Worm (Caenorhabditis elegans): ENCODE measurements around the gene Y49F6B.12.
"Not testable (repeated sequence)": the region's sequence is repeated elsewhere in the genome, so short reads cannot be mapped to it uniquely, and the experiment has no call there.

Gene Y49F6B.12

DNA sequence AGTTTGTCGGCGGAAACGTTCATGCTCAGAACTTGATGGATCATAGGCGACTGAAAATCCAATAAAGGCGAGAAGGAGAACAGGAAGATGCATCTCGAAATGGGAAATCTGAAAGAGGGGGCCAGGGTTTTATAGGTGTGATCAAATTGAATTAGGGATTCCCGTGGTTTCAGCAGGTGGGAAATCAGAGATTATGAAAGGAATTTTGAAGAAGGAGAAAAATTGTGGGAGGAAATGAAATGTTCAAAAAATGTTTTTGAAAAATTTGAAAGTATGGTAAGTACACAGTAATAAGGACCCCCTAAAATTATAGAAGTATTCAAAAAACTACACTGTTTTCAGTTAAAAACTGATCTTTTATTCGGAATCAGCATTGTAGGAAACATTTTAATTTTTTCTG, 1.7 kb downstream of the Y49F6B.12 start, which contains the start of gene Y49F6B.20:
Gene Y49F6B.20, minus strand, starts transcription at position 101 of the 400 bp plus-strand sequence.
- TF ChIP-seq C38D4.7 (GFP tag; optimal IDR thresholded peaks at IDR 0.05), result no peak
- no peak for TF ChIP-seq pqm-1 (tag; optimal IDR thresholded peaks at IDR 0.05)
- no peak for TF ChIP-seq ceh-22 (tag; optimal IDR thresholded peaks at IDR 0.05)
- no peak for TF ChIP-seq F13H6.1 (tag; optimal IDR thresholded peaks at IDR 0.05)
- no peak for TF ChIP-seq ceh-2 (tag; optimal IDR thresholded peaks at IDR 0.05)
- no peak for TF ChIP-seq pha-2 (tag; optimal IDR thresholded peaks at IDR 0.05)
- TF ChIP-seq tbx-2 (tag; optimal IDR thresholded peaks at IDR 0.05), result no peak
- no peak for TF ChIP-seq K02D7.2 (tag; optimal IDR thresholded peaks at IDR 0.05)
- TF ChIP-seq ceh-24 (tag; optimal IDR thresholded peaks at IDR 0.05), result no peak
- no peak for TF ChIP-seq hlh-15 (tag; optimal IDR thresholded peaks at IDR 0.05)
- no peak for TF ChIP-seq unc-86 (tag; optimal IDR thresholded peaks at IDR 0.05)
- TF ChIP-seq dve-1 (tag; optimal IDR thresholded peaks at IDR 0.05), result no peak
- no peak for TF ChIP-seq rnt-1 (tag; optimal IDR thresholded peaks at IDR 0.05)
- TF ChIP-seq pat-9 (tag; optimal IDR thresholded peaks at IDR 0.05), result no peak
- no peak for TF ChIP-seq zip-5 (tag; optimal IDR thresholded peaks at IDR 0.05)
- no peak for TF ChIP-seq tbx-7 (tag; optimal IDR thresholded peaks at IDR 0.05)
- no peak for TF ChIP-seq C08G9.2 (tag; optimal IDR thresholded peaks at IDR 0.05)
- no peak for TF ChIP-seq ceh-30 (tag; optimal IDR thresholded peaks at IDR 0.05)

- not testable (repeated sequence) for TF ChIP-seq pax-1, pros-1, unc-86 (tag; optimal IDR thresholded peaks at IDR 0.05)
Observed at ce11 chrII:3464580-3464979, 7.6 kb downstream of the Y49F6B.12 start, which contains the start of gene C16C8.10. TSS of gene C16C8.10 (minus strand) at chrII:3464680.

DNA sequence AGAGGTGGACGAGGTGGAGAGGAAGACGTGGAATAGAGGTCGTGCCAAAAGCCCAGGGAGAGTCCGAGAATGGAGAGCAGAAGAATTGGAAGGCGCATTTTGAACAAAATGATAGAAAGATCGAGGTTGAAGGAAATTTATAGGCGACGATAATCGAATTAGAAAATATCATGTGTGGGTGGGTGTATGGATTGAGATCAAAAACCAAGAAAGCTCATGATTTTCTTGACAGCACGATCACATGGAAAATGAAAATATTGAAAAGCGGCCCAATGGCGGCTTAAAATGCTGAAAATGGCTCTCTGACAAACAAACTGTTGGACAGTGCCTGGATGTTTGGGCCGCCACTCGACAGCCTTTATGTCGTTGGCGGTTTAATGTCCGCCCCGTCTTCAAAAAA, 9.1 kb downstream of the Y49F6B.12 start, which contains the start of gene C16C8.9:
Gene C16C8.9, minus strand, starts transcription at position 101 of the 400 bp plus-strand sequence.
- TF ChIP-seq hlh-8 (tag; optimal IDR thresholded peaks at IDR 0.05) (no peak), che-1 (tag; optimal IDR thresholded peaks at IDR 0.05) (no peak), elt-2 (tag; optimal IDR thresholded peaks at IDR 0.05) (no peak), ceh-2 (tag; optimal IDR thresholded peaks at IDR 0.05) (no peak), lin-11 (tag; optimal IDR thresholded peaks at IDR 0.05) (no peak), elt-4 (tag; optimal IDR thresholded peaks at IDR 0.05) (no peak), ceh-18 (tag; optimal IDR thresholded peaks at IDR 0.05) (no peak)

- TF ChIP-seq ceh-30 (tag; optimal IDR thresholded peaks at IDR 0.05), result no peak
- TF ChIP-seq pqm-1 (tag; optimal IDR thresholded peaks at IDR 0.05), result no peak
- TF ChIP-seq ceh-24 (tag; optimal IDR thresholded peaks at IDR 0.05), result no peak
- no peak for TF ChIP-seq ets-4 (tag; optimal IDR thresholded peaks at IDR 0.05)
- no peak for TF ChIP-seq dve-1 (tag; optimal IDR thresholded peaks at IDR 0.05)
- no peak for TF ChIP-seq lim-6 (tag; optimal IDR thresholded peaks at IDR 0.05)
- no peak for TF ChIP-seq ceh-48 (tag; optimal IDR thresholded peaks at IDR 0.05)
- no peak for TF ChIP-seq hlh-13 (GFP tag; optimal IDR thresholded peaks at IDR 0.05)
- TF ChIP-seq fkh-6 (tag; optimal IDR thresholded peaks at IDR 0.05), result no peak
Observed at ce11 chrII:3461586-3461985, 10.6 kb downstream of the Y49F6B.12 start, which contains the start of gene C16C8.8. TSS of gene C16C8.8 (minus strand) at chrII:3461686.

ce11 chrII:3460048-3460447, 12.2 kb downstream of the Y49F6B.12 start, which contains the start of gene C16C8.7:
TSS of gene C16C8.7 (minus strand) at chrII:3460148.
- TF ChIP-seq che-1 (tag; optimal IDR thresholded peaks at IDR 0.05) (no peak), hlh-6 (tag; optimal IDR thresholded peaks at IDR 0.05) (no peak), rnt-1 (tag; optimal IDR thresholded peaks at IDR 0.05) (no peak), dmd-4 (tag; optimal IDR thresholded peaks at IDR 0.05; ENCODE audit: borderline replicate concordance) (no peak), fkh-6 (tag; optimal IDR thresholded peaks at IDR 0.05) (no peak), ama-1 (optimal IDR thresholded peaks at IDR 0.05) (no peak), sox-4 (tag; optimal IDR thresholded peaks at IDR 0.05) (no peak), nhr-11 (tag; optimal IDR thresholded peaks at IDR 0.05) (no peak), pat-9 (tag; optimal IDR thresholded peaks at IDR 0.05) (no peak), eyg-1 (tag; optimal IDR thresholded peaks at IDR 0.05) (no peak), ceh-30 (tag; optimal IDR thresholded peaks at IDR 0.05) (no peak), syd-9 (tag; optimal IDR thresholded peaks at IDR 0.05) (no peak), ceh-22 (tag; optimal IDR thresholded peaks at IDR 0.05) (no peak), ttx-3 (tag; optimal IDR thresholded peaks at IDR 0.05) (no peak), C08G9.2 (tag; optimal IDR thresholded peaks at IDR 0.05) (no peak), ceh-24 (tag; optimal IDR thresholded peaks at IDR 0.05) (no peak)
